Fruit fly (Drosophila melanogaster): ENCODE results near the gene CG3726.

The CG3726 gene

DNA sequence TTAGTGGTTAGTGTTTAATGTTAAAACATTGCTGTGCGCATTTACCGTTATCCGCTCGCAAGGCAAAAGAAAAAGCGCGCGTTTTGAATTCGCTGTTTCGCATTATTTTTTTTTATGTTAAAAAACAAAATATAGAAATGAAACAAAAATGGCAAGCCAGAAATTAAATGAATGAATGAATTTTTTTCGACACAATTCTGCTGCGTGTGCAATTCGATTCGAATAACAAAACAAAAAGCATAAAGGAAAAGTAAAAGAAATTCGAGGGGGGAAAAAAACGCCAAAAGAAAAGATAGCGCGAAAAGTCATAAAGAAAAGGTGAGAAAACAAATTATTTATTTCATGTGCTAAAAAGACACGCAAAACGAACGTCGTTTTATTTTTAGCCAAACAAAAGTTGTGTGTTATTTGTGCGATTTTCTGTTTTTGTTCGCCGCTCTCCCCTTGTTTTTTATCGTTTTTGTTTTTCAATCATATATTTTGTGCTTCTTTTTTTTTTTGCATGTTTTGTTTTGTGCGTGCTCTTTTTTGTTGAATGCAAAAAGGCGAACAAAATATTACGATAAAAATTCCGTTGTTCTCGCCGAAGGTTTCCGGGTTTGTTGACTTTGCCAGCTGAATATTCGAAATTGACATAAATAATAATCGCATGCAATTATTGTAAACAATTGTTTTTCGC, 552 bp downstream of the CG3726 start (continued):
- TF ChIP-seq Lpt (GFP tag; optimal IDR thresholded peaks at IDR 0.05) = no peak

DNA sequence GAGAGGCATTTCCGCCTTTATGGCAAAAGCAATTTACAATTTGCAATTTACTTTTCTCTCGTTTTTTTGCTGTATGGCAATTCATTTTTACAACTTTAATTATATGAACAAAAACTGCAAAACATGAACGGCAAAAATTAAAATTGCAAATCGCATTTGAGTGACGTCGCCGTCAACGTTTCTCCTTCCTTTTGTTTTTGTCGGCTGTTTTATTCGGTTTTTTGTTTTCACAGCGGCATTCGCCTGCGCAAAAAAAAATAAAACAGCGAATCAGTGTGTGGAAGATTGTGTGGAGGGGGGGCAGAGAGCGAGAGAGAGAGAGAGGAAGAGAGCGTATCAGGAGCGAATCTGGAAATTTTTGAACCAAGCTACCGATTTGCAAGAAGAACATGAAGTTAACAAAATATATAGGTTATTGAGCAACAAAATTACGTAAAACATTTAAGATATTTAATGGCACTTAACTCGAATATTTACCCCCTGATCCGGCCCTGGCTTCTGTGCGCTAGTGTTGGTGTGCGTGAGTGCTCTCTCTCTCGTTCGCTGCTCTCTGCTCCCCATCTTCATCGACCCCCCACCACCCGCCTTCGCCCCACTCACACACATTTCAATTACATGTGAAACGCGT, 1.7 kb downstream of the CG3726 start:
- TF ChIP-seq CG8319 (GFP tag; optimal IDR thresholded peaks at IDR 0.05) (peak; percentile 99), Sox14 (GFP tag; optimal IDR thresholded peaks at IDR 0.05) (peak; percentile 100), fkh (GFP tag; optimal IDR thresholded peaks at IDR 0.05) (peak; percentile 93), Eip93F (GFP tag; optimal IDR thresholded peaks at IDR 0.05) (peak; percentile 97), Eip75B (GFP tag; optimal IDR thresholded peaks at IDR 0.05) (peak; percentile 100), CG6792 (GFP tag; optimal IDR thresholded peaks at IDR 0.05) (peak; percentile 100), CG3032 (tag; optimal IDR thresholded peaks at IDR 0.05) (peak; percentile 99), CG8632 (GFP tag; optimal IDR thresholded peaks at IDR 0.05) (peak; percentile 99), CG6276 (GFP tag; optimal IDR thresholded peaks at IDR 0.05) (peak; percentile 99), acj6 (GFP tag; optimal IDR thresholded peaks at IDR 0.05) (peak; percentile 100), Hr4 (GFP tag; optimal IDR thresholded peaks at IDR 0.05) (peak; percentile 100), net (GFP tag; optimal IDR thresholded peaks at IDR 0.05) (peak; percentile 99), vri (GFP tag; optimal IDR thresholded peaks at IDR 0.05) (peak; percentile 99), CG10669 (GFP tag; optimal IDR thresholded peaks at IDR 0.05) (peak; percentile 99), eg (GFP tag; IDR thresholded peaks at IDR 0.05) (peak; percentile 100), Met (GFP tag; optimal IDR thresholded peaks at IDR 0.05) (peak; percentile 99), Hr39 (GFP tag; optimal IDR thresholded peaks at IDR 0.05) (peak; percentile 99), CG11294 (GFP tag; IDR thresholded peaks at IDR 0.05) (peak; percentile 99), Ets21C (GFP tag; optimal IDR thresholded peaks at IDR 0.05) (peak; percentile 99), Sox102F (GFP tag; optimal IDR thresholded peaks at IDR 0.05) (peak; percentile 99), topi (GFP tag; optimal IDR thresholded peaks at IDR 0.05) (peak; percentile 99), Hr38 (GFP tag; optimal IDR thresholded peaks at IDR 0.05) (peak; percentile 89), esn (GFP tag; optimal IDR thresholded peaks at IDR 0.05) (peak; percentile 100), ss (GFP tag; optimal IDR thresholded peaks at IDR 0.05) (peak; percentile 100), CG6854 (GFP tag; optimal IDR thresholded peaks at IDR 0.05) (peak; percentile 99), CG16779 (tag; optimal IDR thresholded peaks at IDR 0.05) (peak; percentile 99), dac (GFP tag; optimal IDR thresholded peaks at IDR 0.05) (peak; percentile 99), CG15336 (GFP tag; IDR thresholded peaks at IDR 0.05) (peak; percentile 99), salr (GFP tag; optimal IDR thresholded peaks at IDR 0.05) (peak; percentile 99), CG6163 (GFP tag; IDR thresholded peaks at IDR 0.05) (peak; percentile 100), CG11762 (GFP tag; optimal IDR thresholded peaks at IDR 0.05; ENCODE audit: insufficient read depth) (peak; percentile 99), Blimp-1 (GFP tag; optimal IDR thresholded peaks at IDR 0.05) (peak; percentile 96), achi (GFP tag; optimal IDR thresholded peaks at IDR 0.05) (peak; percentile 99), Gug (GFP tag; IDR thresholded peaks at IDR 0.05) (peak; percentile 99), Sox15 (GFP tag; optimal IDR thresholded peaks at IDR 0.05) (peak; percentile 99), OdsH (GFP tag; optimal IDR thresholded peaks at IDR 0.05) (peak; percentile 100), CG8119 (GFP tag; IDR thresholded peaks at IDR 0.05) (peak; percentile 99), Lpt (GFP tag; optimal IDR thresholded peaks at IDR 0.05) (peak; percentile 100), CG34406 (GFP tag; optimal IDR thresholded peaks at IDR 0.05) (peak; percentile 99), Eip78C (GFP tag) (peak; percentile 100), fd85E (GFP tag; optimal IDR thresholded peaks at IDR 0.05) (peak; percentile 98), CG7368 (GFP tag; optimal IDR thresholded peaks at IDR 0.05) (peak; percentile 100), Ets96B (tag; optimal IDR thresholded peaks at IDR 0.05) (peak; percentile 99), pdm3 (GFP tag; optimal IDR thresholded peaks at IDR 0.05) (peak; percentile 100), svp (GFP tag) (peak; percentile 100), dsx (GFP tag; optimal IDR thresholded peaks at IDR 0.05; ENCODE audit: poor library complexity, severe bottlenecking) (peak; percentile 98), CG32006 (GFP tag; optimal IDR thresholded peaks at IDR 0.05) (peak; percentile 100), CG11902 (GFP tag; optimal IDR thresholded peaks at IDR 0.05) (peak; percentile 100)

All from whole organism, prepupa.